Worm (Caenorhabditis elegans): ENCODE results near the gene F37C12.18.

Gene F37C12.18

ce11 chrIII:7162065-7162762 is 33.0 kb downstream of the F37C12.18 start, which contains the start of the genes syf-2 and K04G7.1:
Gene syf-2 (minus strand): TSS chrIII:7162115.
Gene K04G7.1 (plus strand): TSS chrIII:7162712.
- TF ChIP-seq med-1 (GFP tag; optimal IDR thresholded peaks at IDR 0.05; ENCODE audit: insufficient read depth) (no peak), tab-1 (GFP tag; IDR thresholded peaks at IDR 0.05) (no peak), cog-1 (tag; optimal IDR thresholded peaks at IDR 0.05) (peak; percentile 75), ztf-23 (GFP tag; IDR thresholded peaks at IDR 0.05) (peak; percentile 67; the same call in 1 of the 2 replicates), flt-1 (GFP tag; IDR thresholded peaks at IDR 0.05) (no peak; the same call in 1 of the 2 replicates), ref-1 (GFP tag; conservative IDR thresholded peaks at IDR 0.05) (no peak), klf-2 (GFP tag; conservative IDR thresholded peaks at IDR 0.05) (no peak), T22C8.4 (GFP tag; IDR thresholded peaks at IDR 0.05) (no peak), ztf-29 (GFP tag; IDR thresholded peaks at IDR 0.05) (no peak)

- TF ChIP-seq T22C8.4 (GFP tag; IDR thresholded peaks at IDR 0.05): no peak
Observed at ce11 chrIII:7161055-7161454, 34.2 kb downstream of the F37C12.18 start, which contains the start of gene rnp-7. Gene rnp-7 (minus strand): TSS chrIII:7161155.

ce11 chrIII:7159246-7159645 is 36.0 kb downstream of the F37C12.18 start:
- TF ChIP-seq flt-1 (GFP tag; IDR thresholded peaks at IDR 0.05) (no peak), ztf-23 (GFP tag; IDR thresholded peaks at IDR 0.05) (no peak), T22C8.4 (GFP tag; IDR thresholded peaks at IDR 0.05) (no peak), cog-1 (tag; optimal IDR thresholded peaks at IDR 0.05) (no peak), ref-1 (GFP tag; conservative IDR thresholded peaks at IDR 0.05) (no peak), med-1 (GFP tag; optimal IDR thresholded peaks at IDR 0.05; ENCODE audit: insufficient read depth) (no peak), klf-2 (GFP tag; conservative IDR thresholded peaks at IDR 0.05) (no peak)

ce11 chrIII:7158709-7159108 is 36.5 kb downstream of the F37C12.18 start, which contains the start of gene nuo-4:
Gene nuo-4 (minus strand): TSS chrIII:7158809.
- TF ChIP-seq cog-1 (tag; optimal IDR thresholded peaks at IDR 0.05): no peak
- TF ChIP-seq flt-1 (GFP tag; IDR thresholded peaks at IDR 0.05): 0 out of 2 replicates have a peak, but pooled peaks have one; percentile 38

ce11 chrIII:7155631-7156030 is 39.6 kb downstream of the F37C12.18 start:
- TF ChIP-seq ztf-23 (GFP tag; IDR thresholded peaks at IDR 0.05) (peak; percentile 69; the same call in 1 of the 2 replicates), T22C8.4 (GFP tag; IDR thresholded peaks at IDR 0.05) (no peak), tab-1 (GFP tag; IDR thresholded peaks at IDR 0.05) (no peak), flt-1 (GFP tag; IDR thresholded peaks at IDR 0.05) (peak; percentile 73; the same call in 1 of the 2 replicates), cog-1 (tag; optimal IDR thresholded peaks at IDR 0.05) (peak; percentile 82)

- no peak for TF ChIP-seq med-1 (GFP tag; optimal IDR thresholded peaks at IDR 0.05; ENCODE audit: insufficient read depth)
- TF ChIP-seq ztf-23 (GFP tag; IDR thresholded peaks at IDR 0.05): no peak
- no peak for TF ChIP-seq ztf-29 (GFP tag; IDR thresholded peaks at IDR 0.05)
- TF ChIP-seq T22C8.4 (GFP tag; IDR thresholded peaks at IDR 0.05): no peak
- TF ChIP-seq klf-2 (GFP tag; conservative IDR thresholded peaks at IDR 0.05): no peak
- no peak for TF ChIP-seq cog-1 (tag; optimal IDR thresholded peaks at IDR 0.05)
- TF ChIP-seq ref-1 (GFP tag; conservative IDR thresholded peaks at IDR 0.05): no peak
- TF ChIP-seq flt-1 (GFP tag; IDR thresholded peaks at IDR 0.05): no peak
- TF ChIP-seq tab-1 (GFP tag; IDR thresholded peaks at IDR 0.05): no peak
Observed at ce11 chrIII:7154526-7154925, 40.7 kb downstream of the F37C12.18 start.

- TF ChIP-seq klf-2 (GFP tag; conservative IDR thresholded peaks at IDR 0.05) (no peak), ztf-23 (GFP tag; IDR thresholded peaks at IDR 0.05) (peak; percentile 57; the same call in 1 of the 2 replicates), ztf-29 (GFP tag; IDR thresholded peaks at IDR 0.05) (peak; percentile 69; the same call in 1 of the 2 replicates), cog-1 (tag; optimal IDR thresholded peaks at IDR 0.05) (peak; percentile 47)
Observed at ce11 chrIII:7153747-7154238, 41.4 kb downstream of the F37C12.18 start, which contains the start of gene ogt-1. Gene ogt-1 (minus strand): TSS chrIII:7153797.

- TF ChIP-seq flt-1 (GFP tag; IDR thresholded peaks at IDR 0.05) (no peak), klf-2 (GFP tag; conservative IDR thresholded peaks at IDR 0.05) (no peak), ztf-29 (GFP tag; IDR thresholded peaks at IDR 0.05) (no peak), ref-1 (GFP tag; conservative IDR thresholded peaks at IDR 0.05) (no peak), med-1 (GFP tag; optimal IDR thresholded peaks at IDR 0.05; ENCODE audit: insufficient read depth) (no peak), ztf-23 (GFP tag; IDR thresholded peaks at IDR 0.05) (no peak), tab-1 (GFP tag; IDR thresholded peaks at IDR 0.05) (no peak), T22C8.4 (GFP tag; IDR thresholded peaks at IDR 0.05) (no peak), cog-1 (tag; optimal IDR thresholded peaks at IDR 0.05) (no peak)
Observed at ce11 chrIII:7152569-7152968, 42.7 kb downstream of the F37C12.18 start.

- TF ChIP-seq klf-2 (GFP tag; conservative IDR thresholded peaks at IDR 0.05) (no peak), T22C8.4 (GFP tag; IDR thresholded peaks at IDR 0.05) (no peak), flt-1 (GFP tag; IDR thresholded peaks at IDR 0.05) (no peak), ref-1 (GFP tag; conservative IDR thresholded peaks at IDR 0.05) (no peak), tab-1 (GFP tag; IDR thresholded peaks at IDR 0.05) (no peak), med-1 (GFP tag; optimal IDR thresholded peaks at IDR 0.05; ENCODE audit: insufficient read depth) (no peak), cog-1 (tag; optimal IDR thresholded peaks at IDR 0.05) (no peak), ztf-29 (GFP tag; IDR thresholded peaks at IDR 0.05) (no peak)
Observed at ce11 chrIII:7150162-7150561, 45.1 kb downstream of the F37C12.18 start.

ce11 chrIII:7148191-7148590 is 47.0 kb downstream of the F37C12.18 start:
- TF ChIP-seq med-1 (GFP tag; optimal IDR thresholded peaks at IDR 0.05; ENCODE audit: insufficient read depth) (no peak), klf-2 (GFP tag; conservative IDR thresholded peaks at IDR 0.05) (no peak), cog-1 (tag; optimal IDR thresholded peaks at IDR 0.05) (no peak), ref-1 (GFP tag; conservative IDR thresholded peaks at IDR 0.05) (no peak), T22C8.4 (GFP tag; IDR thresholded peaks at IDR 0.05) (no peak), flt-1 (GFP tag; IDR thresholded peaks at IDR 0.05) (no peak), tab-1 (GFP tag; IDR thresholded peaks at IDR 0.05) (no peak), ztf-23 (GFP tag; IDR thresholded peaks at IDR 0.05) (no peak), ztf-29 (GFP tag; IDR thresholded peaks at IDR 0.05) (no peak)

Measured in whole organism, midembryonic.